Worm (Caenorhabditis elegans): Measurements from ENCODE around the gene srbc-48.
A peak's percentile ranks its signal among the peaks of the same experiment; 100 is the strongest.

srbc-48 gene

DNA sequence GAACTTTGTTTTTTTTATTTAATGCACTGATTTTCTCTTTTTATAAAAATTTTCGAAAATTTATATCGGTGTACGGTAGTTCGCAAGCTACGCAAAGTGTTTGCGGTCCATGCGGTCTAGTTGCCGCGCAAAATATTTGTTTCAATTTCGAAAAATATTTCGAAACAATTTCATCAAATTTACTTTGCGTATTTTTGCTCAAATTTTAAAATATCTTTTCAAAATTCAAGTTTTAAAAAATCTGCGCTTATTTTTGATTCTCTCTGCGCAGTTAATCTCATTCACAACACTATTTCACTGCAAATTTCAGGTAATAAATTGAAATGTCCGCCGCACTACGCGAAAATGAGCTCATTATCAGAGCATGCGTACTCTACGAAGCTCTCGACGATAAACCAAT, 47.3 kb downstream of the srbc-48 start, which contains the start of gene fbxa-197:
Gene fbxa-197 (plus strand): TSS at position 301 of the 400 bp plus-strand sequence.
- TF ChIP-seq zag-1 (tag; optimal IDR thresholded peaks at IDR 0.05): no peak
- TF ChIP-seq skn-1 (tag; optimal IDR thresholded peaks at IDR 0.05): no peak
- no peak for TF ChIP-seq unc-39 (tag; optimal IDR thresholded peaks at IDR 0.05)
- TF ChIP-seq lin-13 (GFP tag; optimal IDR thresholded peaks at IDR 0.05): no peak

DNA sequence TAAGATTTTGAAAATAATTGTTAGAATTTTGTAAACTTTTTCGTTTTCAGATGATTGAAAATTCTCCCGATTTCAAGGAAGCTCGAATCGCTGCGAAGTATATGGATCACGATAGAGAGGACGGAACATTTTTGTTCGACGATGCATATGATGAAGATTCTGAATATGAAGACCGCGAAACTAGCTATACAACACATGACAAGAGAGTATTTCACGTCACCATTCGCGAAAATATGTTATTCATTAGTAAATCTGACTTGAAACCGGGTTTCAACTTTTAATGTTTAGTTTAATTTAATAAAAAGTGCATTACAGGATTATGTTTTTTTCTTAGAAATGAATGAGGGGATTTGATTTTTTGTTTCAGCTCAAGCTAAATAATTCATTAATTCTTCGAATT, 50.3 kb downstream of the srbc-48 start, which contains the start of gene str-57:
Gene str-57 (plus strand): TSS at position 301 of the 400 bp plus-strand sequence.
- TF ChIP-seq fos-1 (tag; optimal IDR thresholded peaks at IDR 0.05): no peak
- peak; percentile 18 for TF ChIP-seq aha-1 (tag)
